Worm (Caenorhabditis elegans) whole organism, L4 larva: ENCODE data around the gene W06B4.2.

ENCODE experiments used
- F37D6.2 ChIP-seq: sonication (generic microtip); optimal IDR thresholded peaks from 2 replicates; lab custom pipeline; 2016; ENCODE audit warnings: mild to moderate bottlenecking, missing genetic modification characterization, missing compliant biosample characterization
- Y105C5A.15 ChIP-seq: fragments of 200-800 bp; sonication (Bioruptor generic); IDR thresholded peaks from 2 replicates; pipeline ENCODE4 v1.3.6; 2022; ENCODE audit warnings: missing genetic modification characterization, missing compliant biosample characterization
- Y48G9A.11 ChIP-seq: fragments of 200-800 bp; sonication (Bioruptor generic); IDR thresholded peaks from 2 replicates; pipeline ENCODE4 v1.3.6; 2022; ENCODE audit warnings: missing genetic modification reagents, missing genetic modification characterization, missing compliant biosample characterization
- aha-1 ChIP-seq: fragments of 150-350 bp; peaks from one replicate; lab custom pipeline; 2014; ENCODE audit warnings: missing biosample characterization, missing genetic modification characterization
- ama-1 ChIP-seq: fragments of 150-350 bp; optimal IDR thresholded peaks from 2 replicates; lab custom pipeline; 2014; ENCODE audit warnings: inconsistent platforms, mixed read lengths
- ceh-82 ChIP-seq: sonication (generic microtip); optimal IDR thresholded peaks from 2 replicates; lab custom pipeline; 2017; ENCODE audit warnings: missing biosample characterization, missing genetic modification characterization
- ces-1 ChIP-seq: fragments of 150-350 bp; sonication (generic microtip); optimal IDR thresholded peaks from 4 replicates; lab custom pipeline; 2014; ENCODE audit warnings: missing biosample characterization, missing genetic modification reagents, missing genetic modification characterization
- daf-19 ChIP-seq: fragments of 200-800 bp; sonication (Bioruptor generic); conservative IDR thresholded peaks from 2 replicates; pipeline ENCODE4 v1.3.6; 2022; ENCODE audit warnings: missing genetic modification characterization, missing compliant biosample characterization
- dmd-9 ChIP-seq: fragments of 200-800 bp; sonication (Bioruptor generic); IDR thresholded peaks from 2 replicates; pipeline ENCODE4 v1.3.6; 2022; ENCODE audit warnings: missing genetic modification reagents, missing genetic modification characterization, missing compliant biosample characterization
- dpl-1 ChIP-seq: fragments of 150-350 bp; optimal IDR thresholded peaks from 2 replicates; lab custom pipeline; 2014; ENCODE audit warnings: missing biosample characterization, missing genetic modification reagents, missing genetic modification characterization
- duxl-1 ChIP-seq: sonication (generic microtip); optimal IDR thresholded peaks from 2 replicates; lab custom pipeline; 2016; ENCODE audit warnings: mild to moderate bottlenecking, missing genetic modification characterization, moderate library complexity, missing compliant biosample characterization; ENCODE audit not compliant: poor library complexity
- dve-1 ChIP-seq: sonication (generic microtip); optimal IDR thresholded peaks from 2 replicates; lab custom pipeline; 2017; ENCODE audit warnings: antibody characterized with exemption, mild to moderate bottlenecking, missing genetic modification characterization, missing compliant biosample characterization; ENCODE audit not compliant: insufficient read depth
- egl-27 ChIP-seq: sonication (generic microtip); optimal IDR thresholded peaks from 3 replicates; lab custom pipeline; 2017; ENCODE audit warnings: missing biosample characterization, missing genetic modification reagents, missing genetic modification characterization
- hlh-11 ChIP-seq: fragments of 200-800 bp; sonication (Bioruptor generic); optimal IDR thresholded peaks from 2 replicates; lab custom pipeline; 2018; ENCODE audit warnings: mild to moderate bottlenecking, missing genetic modification characterization, missing compliant biosample characterization
- jun-1 ChIP-seq: fragments of 150-350 bp; optimal IDR thresholded peaks from 2 replicates; lab custom pipeline; 2014; ENCODE audit warnings: missing biosample characterization, missing genetic modification reagents, missing genetic modification characterization
- lin-39 ChIP-seq: fragments of 150-350 bp; optimal IDR thresholded peaks from 2 replicates; lab custom pipeline; 2014; ENCODE audit warnings: missing biosample characterization, missing genetic modification reagents, missing genetic modification characterization
- lir-3 ChIP-seq: sonication (generic microtip); optimal IDR thresholded peaks from 2 replicates; lab custom pipeline; 2016; ENCODE audit warnings: mild to moderate bottlenecking, missing genetic modification characterization, missing compliant biosample characterization
- madf-5 ChIP-seq, 2 experiments: fragments of 200-800 bp; sonication (Bioruptor generic); IDR thresholded peaks; 2 replicates each; pipeline ENCODE4 v1.3.6; 2022; ENCODE audit warnings: missing compliant biosample characterization in 2 of 2, missing genetic modification characterization in 2 of 2
- madf-9 ChIP-seq: fragments of 200-800 bp; sonication (Bioruptor generic); conservative IDR thresholded peaks from 2 replicates; pipeline ENCODE4 v1.3.6; 2022; ENCODE audit warnings: missing genetic modification reagents, missing genetic modification characterization, missing compliant biosample characterization
- mdl-1 ChIP-seq, 2 experiments: fragments of 150-350 bp in 1 of 2; sonication (generic microtip) in 1 of 2; optimal IDR thresholded peaks; 2 replicates each; lab custom pipeline; 2014 to 2017; ENCODE audit warnings: missing biosample characterization in 2 of 2, missing genetic modification characterization in 2 of 2
- mes-2 ChIP-seq: sonication (generic microtip); optimal IDR thresholded peaks from 2 replicates; lab custom pipeline; 2016; ENCODE audit warnings: missing genotype, mild to moderate bottlenecking, missing genetic modification characterization, missing compliant biosample characterization; ENCODE audit not compliant: poor library complexity, severe bottlenecking
- nhr-28 ChIP-seq: fragments of 150-350 bp; optimal IDR thresholded peaks from 2 replicates; lab custom pipeline; 2014; ENCODE audit warnings: missing biosample characterization, missing genetic modification characterization
- nhr-42 ChIP-seq: fragments of 200-800 bp; sonication (Bioruptor generic); IDR thresholded peaks from 2 replicates; pipeline ENCODE4 v1.3.6; 2022; ENCODE audit warnings: missing genetic modification characterization, missing compliant biosample characterization
- nhr-6 ChIP-seq: fragments of 150-350 bp; optimal IDR thresholded peaks from 2 replicates; lab custom pipeline; 2014; ENCODE audit warnings: missing biosample characterization, missing genetic modification characterization
- nhr-76 ChIP-seq: fragments of 150-350 bp; optimal IDR thresholded peaks from 2 replicates; lab custom pipeline; 2014; ENCODE audit warnings: missing biosample characterization, missing genetic modification characterization
- nhr-77 ChIP-seq: fragments of 150-350 bp; optimal IDR thresholded peaks from 2 replicates; lab custom pipeline; 2014; ENCODE audit warnings: missing biosample characterization, missing genetic modification characterization
- saeg-2 ChIP-seq: fragments of 200-800 bp; sonication (Bioruptor generic); IDR thresholded peaks from 2 replicates; pipeline ENCODE4 v1.3.6; 2022; ENCODE audit warnings: missing genetic modification reagents, missing genetic modification characterization, missing compliant biosample characterization
- set-16 ChIP-seq: fragments of 200-800 bp; sonication (Bioruptor generic); IDR thresholded peaks from 2 replicates; pipeline ENCODE4 v1.3.6; 2022; ENCODE audit warnings: missing genetic modification reagents, missing genetic modification characterization, missing compliant biosample characterization
- tag-97 ChIP-seq: fragments of 200-800 bp; sonication (Bioruptor generic); IDR thresholded peaks from 2 replicates; pipeline ENCODE4 v1.3.6; 2022; ENCODE audit warnings: missing genetic modification characterization, missing compliant biosample characterization
- unc-62 ChIP-seq, 3 experiments: fragments of 150-350 bp in 1 of 3; sonication (generic microtip); optimal IDR thresholded peaks in 2 of 3; peaks in 1 of 3; 1 replicate in 1 of 3; 2 replicates in 2 of 3; lab custom pipeline; 2014 to 2017; ENCODE audit warnings: missing biosample characterization in 3 of 3, missing genetic modification characterization in 3 of 3, missing genetic modification reagents in 3 of 3, missing genotype in 1 of 3
- vab-7 ChIP-seq: fragments of 200-800 bp; sonication (Bioruptor generic); IDR thresholded peaks from 2 replicates; pipeline ENCODE4 v1.3.6; 2022; ENCODE audit warnings: missing genetic modification reagents, missing genetic modification characterization, missing compliant biosample characterization
- zip-2 ChIP-seq: fragments of 150-350 bp; optimal IDR thresholded peaks from 2 replicates; lab custom pipeline; 2014; ENCODE audit warnings: missing biosample characterization, missing genetic modification characterization

Gene W06B4.2

ce11 chrII:4438601-4439000 is 29.4 kb upstream of the W06B4.2 start, which contains the start of gene nhr-16:
TSS of gene nhr-16 (plus strand) at chrII:4438805.
- TF ChIP-seq Y48G9A.11 (GFP tag; lab: Robert Waterston, UW), result no peak
- TF ChIP-seq nhr-28 (tag; lab: Kevin White, UChicago), result peak; percentile 94
- TF ChIP-seq, all 104 proteins: peak for 1

ce11 chrII:4441278-4441677 is 26.7 kb upstream of the W06B4.2 start:
- no peak for TF ChIP-seq ama-1 (lab: Kevin White, UChicago)
- TF ChIP-seq dmd-9 (GFP tag; lab: Robert Waterston, UW), result no peak
- TF ChIP-seq jun-1 (tag; lab: Kevin White, UChicago), result no peak
- no peak for TF ChIP-seq madf-9
- no peak for TF ChIP-seq zip-2 (tag; lab: Kevin White, UChicago)

- TF ChIP-seq aha-1 (peak; percentile 93), Y105C5A.15 (no peak), unc-62 (GFP tag; optimal IDR thresholded peaks at IDR 0.05 in 1 of 2; lab: Kevin White, UChicago) (peak in 1 of 2 experiments; percentile 74), unc-62 (tag; optimal IDR thresholded peaks at IDR 0.05; lab: Kevin White, UChicago) (no peak), ces-1 (GFP tag; lab: Kevin White, UChicago) (no peak), saeg-2 (GFP tag; lab: Robert Waterston, UW) (no peak)
These were observed 23.2 kb upstream of the W06B4.2 start for ce11 chrII:4444811-4445210.

ce11 chrII:4453051-4453450 is 14.9 kb upstream of the W06B4.2 start, which contains the start of gene twk-2:
TSS of gene twk-2 (minus strand) at chrII:4453151.
- TF ChIP-seq unc-62 (GFP tag; optimal IDR thresholded peaks at IDR 0.05 in 1 of 2; lab: Kevin White, UChicago) (no peak), unc-62 (tag; optimal IDR thresholded peaks at IDR 0.05; lab: Kevin White, UChicago) (no peak), ceh-82 (tag; lab: Kevin White, UChicago) (no peak), mdl-1 (tag; optimal IDR thresholded peaks at IDR 0.05; lab: Kevin White, UChicago) (no peak)

ce11 chrII:4453453-4453852 is 14.5 kb upstream of the W06B4.2 start:
- TF ChIP-seq F37D6.2 (no peak), madf-5 (GFP tag; IDR thresholded peaks at IDR 0.05; lab: Robert Waterston, UW) (no peak), mes-2 (tag; lab: Kevin White, UChicago) (no peak), nhr-42 (GFP tag; lab: Robert Waterston, UW) (no peak), nhr-76 (tag; lab: Kevin White, UChicago) (no peak), vab-7 (GFP tag; lab: Robert Waterston, UW) (no peak), lir-3 (tag; lab: Kevin White, UChicago) (no peak), duxl-1 (tag; lab: Kevin White, UChicago) (no peak), set-16 (GFP tag; lab: Robert Waterston, UW) (0 out of 2 replicates have a peak, but pooled peaks have one; percentile 20), mdl-1 (tag; optimal IDR thresholded peaks at IDR 0.05; lab: Kevin White, UChicago) (no peak), nhr-77 (tag; lab: Kevin White, UChicago) (no peak), lin-39 (tag; lab: Kevin White, UChicago) (no peak), madf-9 (no peak), egl-27 (tag; lab: Kevin White, UChicago) (no peak), dpl-1 (GFP tag; lab: Kevin White, UChicago) (peak; percentile 16), aha-1 (no peak)
- TF ChIP-seq, all 104 proteins: peak for 2

- TF ChIP-seq madf-5 (GFP tag; IDR thresholded peaks at IDR 0.05; lab: Robert Waterston, UW) (no peak), hlh-11 (no peak), ceh-82 (tag; lab: Kevin White, UChicago) (no peak), daf-19 (GFP tag; lab: Robert Waterston, UW) (no peak), dve-1 (tag; lab: Kevin White, UChicago) (no peak), F37D6.2 (no peak), nhr-6 (no peak), tag-97 (no peak)
These were observed 13.1 kb upstream of the W06B4.2 start for ce11 chrII:4454823-4455222.
